Worm (Caenorhabditis elegans): Measurements from ENCODE around the gene sre-18.

The sre-18 gene

ce11 chrIV:12229679-12230078, at the start of gene sre-18:
sre-18 (minus strand) TSS chrIV:12229779.
- no peak for TF ChIP-seq ztf-29 (GFP tag; IDR thresholded peaks at IDR 0.05)

ce11 chrIV:12279340-12279739, 49.8 kb upstream of the sre-18 start, which contains the start of gene ltah-1.1:
ltah-1.1 (plus strand) TSS chrIV:12279622.
- TF ChIP-seq tab-1 (GFP tag; IDR thresholded peaks at IDR 0.05) (no peak), ztf-23 (GFP tag; IDR thresholded peaks at IDR 0.05) (no peak), ref-1 (GFP tag; conservative IDR thresholded peaks at IDR 0.05) (no peak)

- TF ChIP-seq ref-1 (GFP tag; conservative IDR thresholded peaks at IDR 0.05) (no peak), cog-1 (tag; optimal IDR thresholded peaks at IDR 0.05) (no peak), tab-1 (GFP tag; IDR thresholded peaks at IDR 0.05) (no peak), flt-1 (GFP tag; IDR thresholded peaks at IDR 0.05) (no peak), ztf-29 (GFP tag; IDR thresholded peaks at IDR 0.05) (no peak), med-1 (GFP tag; optimal IDR thresholded peaks at IDR 0.05; ENCODE audit: insufficient read depth) (no peak), T22C8.4 (GFP tag; IDR thresholded peaks at IDR 0.05) (no peak), klf-2 (GFP tag; conservative IDR thresholded peaks at IDR 0.05) (no peak), ztf-23 (GFP tag; IDR thresholded peaks at IDR 0.05) (no peak)
These were observed 48.9 kb upstream of the sre-18 start, which contains the start of the genes tag-335 and vkmt-1 for ce11 chrIV:12278507-12278906. tag-335 (minus strand) TSS chrIV:12278594. vkmt-1 (plus strand) TSS chrIV:12278725.

ce11 chrIV:12275892-12276291, 46.3 kb upstream of the sre-18 start, which contains the start of gene vps-8:
vps-8 (minus strand) TSS chrIV:12275992.
- TF ChIP-seq ref-1 (GFP tag; conservative IDR thresholded peaks at IDR 0.05) (no peak), ztf-23 (GFP tag; IDR thresholded peaks at IDR 0.05) (no peak), klf-2 (GFP tag; conservative IDR thresholded peaks at IDR 0.05) (no peak), T22C8.4 (GFP tag; IDR thresholded peaks at IDR 0.05) (no peak), cog-1 (tag; optimal IDR thresholded peaks at IDR 0.05) (no peak), ztf-29 (GFP tag; IDR thresholded peaks at IDR 0.05) (no peak), flt-1 (GFP tag; IDR thresholded peaks at IDR 0.05) (no peak), med-1 (GFP tag; optimal IDR thresholded peaks at IDR 0.05; ENCODE audit: insufficient read depth) (no peak)

ce11 chrIV:12274365-12274764, 44.8 kb upstream of the sre-18 start:
- no peak for TF ChIP-seq ztf-29 (GFP tag; IDR thresholded peaks at IDR 0.05)
- TF ChIP-seq tab-1 (GFP tag; IDR thresholded peaks at IDR 0.05): no peak
- TF ChIP-seq med-1 (GFP tag; optimal IDR thresholded peaks at IDR 0.05; ENCODE audit: insufficient read depth): no peak
- TF ChIP-seq flt-1 (GFP tag; IDR thresholded peaks at IDR 0.05): no peak
- no peak for TF ChIP-seq ref-1 (GFP tag; conservative IDR thresholded peaks at IDR 0.05)
- TF ChIP-seq cog-1 (tag; optimal IDR thresholded peaks at IDR 0.05): no peak
- no peak for TF ChIP-seq T22C8.4 (GFP tag; IDR thresholded peaks at IDR 0.05)
- no peak for TF ChIP-seq klf-2 (GFP tag; conservative IDR thresholded peaks at IDR 0.05)
- no peak for TF ChIP-seq ztf-23 (GFP tag; IDR thresholded peaks at IDR 0.05)

- no peak for TF ChIP-seq tab-1 (GFP tag; IDR thresholded peaks at IDR 0.05)
- TF ChIP-seq ztf-23 (GFP tag; IDR thresholded peaks at IDR 0.05): no peak
- TF ChIP-seq T22C8.4 (GFP tag; IDR thresholded peaks at IDR 0.05): no peak
- no peak for TF ChIP-seq med-1 (GFP tag; optimal IDR thresholded peaks at IDR 0.05; ENCODE audit: insufficient read depth)
- no peak for TF ChIP-seq ztf-29 (GFP tag; IDR thresholded peaks at IDR 0.05)
- TF ChIP-seq klf-2 (GFP tag; conservative IDR thresholded peaks at IDR 0.05): no peak
- TF ChIP-seq cog-1 (tag; optimal IDR thresholded peaks at IDR 0.05): no peak
- TF ChIP-seq ref-1 (GFP tag; conservative IDR thresholded peaks at IDR 0.05): no peak
- no peak for TF ChIP-seq flt-1 (GFP tag; IDR thresholded peaks at IDR 0.05)
These were observed 40.8 kb upstream of the sre-18 start, which contains the start of gene C42C1.3 for ce11 chrIV:12270392-12270791. C42C1.3 (minus strand) TSS chrIV:12270492.

- TF ChIP-seq flt-1 (GFP tag; IDR thresholded peaks at IDR 0.05) (no peak; the same call in none of the 2 replicates), ztf-23 (GFP tag; IDR thresholded peaks at IDR 0.05) (peak; percentile 61; the same call in 1 of the 2 replicates), T22C8.4 (GFP tag; IDR thresholded peaks at IDR 0.05) (0 out of 2 replicates have a peak, but pooled peaks have one; percentile 20), tab-1 (GFP tag; IDR thresholded peaks at IDR 0.05) (no peak), cog-1 (tag; optimal IDR thresholded peaks at IDR 0.05) (peak; percentile 37), ztf-29 (GFP tag; IDR thresholded peaks at IDR 0.05) (peak; percentile 53; the same call in 1 of the 2 replicates), ref-1 (GFP tag; conservative IDR thresholded peaks at IDR 0.05) (no peak)
These were observed 38.9 kb upstream of the sre-18 start, which contains the start of the genes ppm-1.H and rpl-34 for ce11 chrIV:12268272-12269045. ppm-1.H (minus strand) TSS chrIV:12268322. rpl-34 (plus strand) TSS chrIV:12268995.

ce11 chrIV:12265877-12266276, 36.3 kb upstream of the sre-18 start:
- TF ChIP-seq cog-1 (tag; optimal IDR thresholded peaks at IDR 0.05) (no peak), ref-1 (GFP tag; conservative IDR thresholded peaks at IDR 0.05) (no peak), ztf-23 (GFP tag; IDR thresholded peaks at IDR 0.05) (no peak), klf-2 (GFP tag; conservative IDR thresholded peaks at IDR 0.05) (no peak), T22C8.4 (GFP tag; IDR thresholded peaks at IDR 0.05) (no peak), ztf-29 (GFP tag; IDR thresholded peaks at IDR 0.05) (no peak), med-1 (GFP tag; optimal IDR thresholded peaks at IDR 0.05; ENCODE audit: insufficient read depth) (no peak), tab-1 (GFP tag; IDR thresholded peaks at IDR 0.05) (no peak), flt-1 (GFP tag; IDR thresholded peaks at IDR 0.05) (no peak)

ce11 chrIV:12261353-12261752, 31.8 kb upstream of the sre-18 start, which contains the start of gene sre-14:
sre-14 (minus strand) TSS chrIV:12261453.
- TF ChIP-seq med-1 (GFP tag; optimal IDR thresholded peaks at IDR 0.05; ENCODE audit: insufficient read depth) (no peak), ztf-23 (GFP tag; IDR thresholded peaks at IDR 0.05) (no peak), ref-1 (GFP tag; conservative IDR thresholded peaks at IDR 0.05) (no peak), cog-1 (tag; optimal IDR thresholded peaks at IDR 0.05) (no peak), klf-2 (GFP tag; conservative IDR thresholded peaks at IDR 0.05) (no peak), ztf-29 (GFP tag; IDR thresholded peaks at IDR 0.05) (no peak), tab-1 (GFP tag; IDR thresholded peaks at IDR 0.05) (no peak), T22C8.4 (GFP tag; IDR thresholded peaks at IDR 0.05) (no peak), flt-1 (GFP tag; IDR thresholded peaks at IDR 0.05) (no peak)
